Worm (Caenorhabditis elegans) whole organism, L1 larva: ENCODE data around the gene cope-1.

Source experiments
- alr-1 ChIP-seq: fragments of 200-800 bp; sonication (Bioruptor generic); optimal IDR thresholded peaks from 2 replicates; lab custom pipeline; 2018; ENCODE audit warnings: borderline replicate concordance, mild to moderate bottlenecking, missing genetic modification characterization, missing compliant biosample characterization
- ces-1 ChIP-seq: fragments of 150-350 bp; optimal IDR thresholded peaks from 2 replicates; lab custom pipeline; 2014; ENCODE audit warnings: missing biosample characterization, missing genetic modification reagents, missing genetic modification characterization
- dsc-1 ChIP-seq: sonication (generic microtip); optimal IDR thresholded peaks from 2 replicates; lab custom pipeline; 2016; ENCODE audit warnings: mild to moderate bottlenecking, missing genetic modification characterization, missing compliant biosample characterization
- elt-3 ChIP-seq, 6 experiments: fragments of 150-350 bp in 1 of 6; sonication (generic microtip); optimal IDR thresholded peaks; 2 replicates each; lab custom pipeline; 2017 to 2018; ENCODE audit warnings: missing biosample characterization in 6 of 6, missing genetic modification characterization in 6 of 6, inconsistent platforms in 1 of 6
- fkh-4 ChIP-seq: sonication (generic microtip); optimal IDR thresholded peaks from 2 replicates; lab custom pipeline; 2016; ENCODE audit warnings: missing compliant biosample characterization, missing genetic modification characterization, borderline replicate concordance
- mep-1 ChIP-seq: fragments of 150-350 bp; optimal IDR thresholded peaks from 2 replicates; lab custom pipeline; 2014; ENCODE audit warnings: missing biosample characterization, missing genetic modification characterization
- nhr-12 ChIP-seq: sonication (generic microtip); optimal IDR thresholded peaks from 2 replicates; lab custom pipeline; 2017; ENCODE audit warnings: missing biosample characterization, missing genetic modification characterization
- nhr-237 ChIP-seq: fragments of 150-350 bp; optimal IDR thresholded peaks from 2 replicates; lab custom pipeline; 2014; ENCODE audit warnings: missing biosample characterization, missing genetic modification characterization
- nhr-28 ChIP-seq: fragments of 150-350 bp; optimal IDR thresholded peaks from 2 replicates; lab custom pipeline; 2014; ENCODE audit warnings: missing biosample characterization, missing genetic modification characterization
- nhr-71 ChIP-seq: sonication (generic microtip); optimal IDR thresholded peaks from 2 replicates; lab custom pipeline; 2016; ENCODE audit warnings: mild to moderate bottlenecking, missing genetic modification characterization, moderate library complexity, missing compliant biosample characterization
- unc-86 ChIP-seq: sonication (generic microtip); optimal IDR thresholded peaks from 2 replicates; lab custom pipeline; 2016; ENCODE audit warnings: missing genetic modification characterization, missing compliant biosample characterization
- unc-98 ChIP-seq: fragments of 200-800 bp; sonication (Bioruptor generic); IDR thresholded peaks from 2 replicates; pipeline ENCODE4 v1.3.6; 2022; ENCODE audit warnings: missing genetic modification characterization, missing compliant biosample characterization
- zip-4 ChIP-seq: fragments of 200-800 bp; sonication (Bioruptor generic); optimal IDR thresholded peaks from 2 replicates; lab custom pipeline; 2018; ENCODE audit warnings: mild to moderate bottlenecking, missing genetic modification characterization, moderate library complexity, missing compliant biosample characterization

DNA sequence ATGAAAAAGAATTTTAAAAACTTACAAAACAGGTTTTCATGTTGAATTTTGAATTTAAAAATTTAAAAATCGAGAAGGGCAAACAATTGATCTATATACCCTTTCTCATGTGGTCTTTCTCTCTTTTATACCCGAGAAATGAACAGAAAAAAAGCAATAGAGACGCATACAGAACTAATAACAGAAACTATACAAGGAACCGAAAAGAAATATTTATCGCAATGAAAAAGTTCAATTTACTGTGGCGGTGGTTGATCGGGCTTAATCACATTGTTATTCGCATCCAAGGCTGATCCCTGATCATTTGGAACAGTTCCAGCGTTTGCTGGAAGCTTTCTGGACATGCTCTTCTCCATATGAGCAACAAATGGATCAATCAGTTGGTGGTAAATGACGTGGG is 47.8 kb upstream of the cope-1 start, which contains the start of gene T03F6.10:
- no peak for TF ChIP-seq nhr-237 (tag; lab: Kevin White, UChicago)
- TF ChIP-seq fkh-4 (tag; lab: Kevin White, UChicago): no peak
- no peak for TF ChIP-seq nhr-71 (tag; lab: Kevin White, UChicago)
- no peak for TF ChIP-seq nhr-12 (tag; lab: Kevin White, UChicago)
- TF ChIP-seq zip-4 (GFP tag; lab: Kevin White, UChicago): no peak
- TF ChIP-seq unc-98 (GFP tag; lab: Robert Waterston, UW): no peak
- TF ChIP-seq nhr-28 (tag; lab: Kevin White, UChicago): no peak
- TF ChIP-seq dsc-1: no peak
- TF ChIP-seq mep-1 (tag; lab: Kevin White, UChicago): no peak
- no peak for TF ChIP-seq elt-3 (tag; optimal IDR thresholded peaks at IDR 0.05; lab: Kevin White, UChicago)
- TF ChIP-seq unc-86: no peak
- no peak for TF ChIP-seq ces-1 (GFP tag; lab: Kevin White, UChicago)
- TF ChIP-seq alr-1 (tag; lab: Kevin White, UChicago): no peak
